Fruit fly (Drosophila melanogaster) whole organism, prepupa: ENCODE measurements around the gene cac.

Experiments
- CG6276 ChIP-seq: fragments of 200-800 bp; sonication (Bioruptor generic); optimal IDR thresholded peaks from 2 replicates; lab custom pipeline; 2017; ENCODE audit warnings: missing biosample characterization, mild to moderate bottlenecking, missing genetic modification characterization
- CG7368 ChIP-seq: fragments of 200-800 bp; sonication (Bioruptor generic); optimal IDR thresholded peaks from 3 replicates; lab custom pipeline; 2016; ENCODE audit warnings: missing biosample characterization, missing genetic modification characterization
- Eip93F ChIP-seq: fragments of 200-800 bp; sonication (Bioruptor generic); optimal IDR thresholded peaks from 2 replicates; lab custom pipeline; 2016; ENCODE audit warnings: missing biosample characterization, mild to moderate bottlenecking, missing genetic modification characterization
- dsx ChIP-seq: fragments of 200-800 bp; optimal IDR thresholded peaks from 3 replicates; lab custom pipeline; 2019; ENCODE audit warnings: missing biosample characterization, mild to moderate bottlenecking, missing genetic modification characterization, moderate library complexity; ENCODE audit not compliant: poor library complexity, severe bottlenecking

dm6 chrX:12028825-12029514 is 44.1 kb upstream of the cac start, which contains the start of gene Usp7:
- no peak for TF ChIP-seq dsx (GFP tag; lab: Kevin White, UChicago)
- TF ChIP-seq CG7368 (GFP tag; lab: Kevin White, UChicago): no peak
- TF ChIP-seq CG6276: no peak
- no peak for TF ChIP-seq Eip93F (GFP tag; lab: Kevin White, UChicago)
